Worm (Caenorhabditis elegans) whole organism, early embryonic: ENCODE measurements around the gene pud-4.

Experiments
- F13C5.2 ChIP-seq: sonication (generic microtip); optimal IDR thresholded peaks from 2 replicates; lab custom pipeline; 2017; ENCODE audit warnings: mild to moderate bottlenecking, missing genetic modification characterization, inconsistent platforms, missing compliant biosample characterization
- ama-1 ChIP-seq: fragments of 150-350 bp; optimal IDR thresholded peaks from 2 replicates; lab custom pipeline; 2014

- TF ChIP-seq ama-1 (lab: Kevin White, UChicago) = no peak
- no peak for TF ChIP-seq F13C5.2 (tag; lab: Kevin White, UChicago)
These were observed 14.8 kb downstream of the pud-4 start, which contains the start of gene irld-30 for ce11 chrV:2341285-2341684.
